Fruit fly (Drosophila melanogaster): ENCODE measurements around the gene CG10479.

Gene CG10479

dm6 chr3L:5988675-5989074, 12.9 kb upstream of the CG10479 start (continued):
- TF ChIP-seq Dip3 (GFP tag; optimal IDR thresholded peaks at IDR 0.05) (no peak), CG4820 (GFP tag; optimal IDR thresholded peaks at IDR 0.05) (peak; percentile 75), CG18262 (tag; optimal IDR thresholded peaks at IDR 0.05) (peak; percentile 62), pfk (GFP tag; optimal IDR thresholded peaks at IDR 0.05) (no peak), maf-S (GFP tag; optimal IDR thresholded peaks at IDR 0.05) (no peak), CG3847 (GFP tag; IDR thresholded peaks at IDR 0.05) (no peak), CG30431 (GFP tag; optimal IDR thresholded peaks at IDR 0.05) (peak; percentile 13), dmrt99B (tag; optimal IDR thresholded peaks at IDR 0.05) (peak; percentile 69), vnd (GFP tag; IDR thresholded peaks at IDR 0.05; ENCODE audit: partially characterized antibody) (no peak), Nf-YA (GFP tag; IDR thresholded peaks at IDR 0.05) (no peak), CG14710 (tag; optimal IDR thresholded peaks at IDR 0.05) (peak; percentile 74), NfI (GFP tag; optimal IDR thresholded peaks at IDR 0.05) (no peak), Usf (GFP tag; optimal IDR thresholded peaks at IDR 0.05) (no peak), lilli (GFP tag; optimal IDR thresholded peaks at IDR 0.05) (no peak), CG9609 (GFP tag; optimal IDR thresholded peaks at IDR 0.05) (peak; percentile 21), corto (GFP tag; optimal IDR thresholded peaks at IDR 0.05) (no peak), CG8388 (GFP tag; optimal IDR thresholded peaks at IDR 0.05) (peak; percentile 19), CG7271 (tag; optimal IDR thresholded peaks at IDR 0.05) (no peak), rib (GFP tag; IDR thresholded peaks at IDR 0.05) (no peak), Hand (GFP tag; optimal IDR thresholded peaks at IDR 0.05) (no peak), CG15479 (GFP tag; optimal IDR thresholded peaks at IDR 0.05) (no peak), CG16863 (GFP tag; optimal IDR thresholded peaks at IDR 0.05) (no peak), GATAe (GFP tag; conservative IDR thresholded peaks at IDR 0.05) (no peak), crp (GFP tag; optimal IDR thresholded peaks at IDR 0.05) (no peak), CG3726 (GFP tag; IDR thresholded peaks at IDR 0.05) (peak; percentile 70; the same call in 2 of the 3 replicates), Aef1 (GFP tag; IDR thresholded peaks at IDR 0.05) (0 out of 3 replicates have a peak, but pooled peaks have one; percentile 16), CG12219 (GFP tag; optimal IDR thresholded peaks at IDR 0.05) (no peak), Mes4 (GFP tag; optimal IDR thresholded peaks at IDR 0.05) (peak; percentile 19), insv (GFP tag; optimal IDR thresholded peaks at IDR 0.05) (no peak), Hr3 (GFP tag; optimal IDR thresholded peaks at IDR 0.05) (no peak), Dip2 (GFP tag; IDR thresholded peaks at IDR 0.05) (no peak), CG12071 (GFP tag; optimal IDR thresholded peaks at IDR 0.05) (no peak), CG16813 (GFP tag; IDR thresholded peaks at IDR 0.05; ENCODE audit: partially characterized antibody) (no peak), CG17359 (tag; optimal IDR thresholded peaks at IDR 0.05) (peak; percentile 63), ham (GFP tag; IDR thresholded peaks at IDR 0.05) (no peak), CG3281 (GFP tag; optimal IDR thresholded peaks at IDR 0.05) (no peak), lov (optimal IDR thresholded peaks at IDR 0.05) (no peak), lov (GFP tag; IDR thresholded peaks at IDR 0.05) (peak; percentile 79; the same call in 1 of the 3 replicates), Deaf1 (tag; optimal IDR thresholded peaks at IDR 0.05) (no peak), gfzf (GFP tag; optimal IDR thresholded peaks at IDR 0.05) (no peak), al (GFP tag; IDR thresholded peaks at IDR 0.05) (no peak), sens (GFP tag) (peak; percentile 96), bab2 (GFP tag; optimal IDR thresholded peaks at IDR 0.05) (peak; percentile 70), Sry-δ (GFP tag; optimal IDR thresholded peaks at IDR 0.05) (peak; percentile 18), Poxn (GFP tag; IDR thresholded peaks at IDR 0.05) (no peak), CG18476 (GFP tag; optimal IDR thresholded peaks at IDR 0.05) (no peak), slbo (GFP tag; IDR thresholded peaks at IDR 0.05) (no peak), Dek (tag; optimal IDR thresholded peaks at IDR 0.05) (no peak), CG4404 (GFP tag; IDR thresholded peaks at IDR 0.05) (peak; percentile 77), sna (GFP tag; IDR thresholded peaks at IDR 0.05; ENCODE audit: partially characterized antibody) (no peak), abd-A (tag; optimal IDR thresholded peaks at IDR 0.05) (no peak), CG17912 (GFP tag; optimal IDR thresholded peaks at IDR 0.05) (no peak)

Measured in whole organism, embryonic.